Worm (Caenorhabditis elegans) whole organism, L4 larva: Measurements from ENCODE around the gene Y27F2A.10.
"Not testable (repeated sequence)": the region's sequence is repeated elsewhere in the genome, so short reads cannot be mapped to it uniquely, and the experiment has no call there.

ENCODE experiments used
- D1046.2 ChIP-seq: fragments of 200-800 bp; sonication (Bioruptor generic); IDR thresholded peaks from 2 replicates; pipeline ENCODE4 v1.3.6; 2022; ENCODE audit warnings: missing genetic modification characterization, missing compliant biosample characterization
- F37D6.2 ChIP-seq: sonication (generic microtip); optimal IDR thresholded peaks from 2 replicates; lab custom pipeline; 2016; ENCODE audit warnings: mild to moderate bottlenecking, missing genetic modification characterization, missing compliant biosample characterization
- aha-1 ChIP-seq: fragments of 150-350 bp; peaks from one replicate; lab custom pipeline; 2014; ENCODE audit warnings: missing biosample characterization, missing genetic modification characterization
- ama-1 ChIP-seq: fragments of 150-350 bp; optimal IDR thresholded peaks from 2 replicates; lab custom pipeline; 2014; ENCODE audit warnings: inconsistent platforms, mixed read lengths
- cey-2 ChIP-seq: sonication (generic microtip); optimal IDR thresholded peaks from 3 replicates; lab custom pipeline; 2017; ENCODE audit warnings: missing genetic modification characterization, mild to moderate bottlenecking, missing compliant biosample characterization, antibody characterized with exemption, borderline replicate concordance; ENCODE audit not compliant: insufficient read depth
- daf-19 ChIP-seq: fragments of 200-800 bp; sonication (Bioruptor generic); conservative IDR thresholded peaks from 2 replicates; pipeline ENCODE4 v1.3.6; 2022; ENCODE audit warnings: missing genetic modification characterization, missing compliant biosample characterization
- dve-1 ChIP-seq: sonication (generic microtip); optimal IDR thresholded peaks from 2 replicates; lab custom pipeline; 2017; ENCODE audit warnings: antibody characterized with exemption, mild to moderate bottlenecking, missing genetic modification characterization, missing compliant biosample characterization; ENCODE audit not compliant: insufficient read depth
- egl-43 ChIP-seq: fragments of 200-800 bp; sonication (Bioruptor generic); IDR thresholded peaks from 2 replicates; pipeline ENCODE4 v1.3.6; 2022; ENCODE audit warnings: missing genetic modification reagents, missing genetic modification characterization, missing compliant biosample characterization
- fos-1 ChIP-seq: fragments of 150-350 bp; optimal IDR thresholded peaks from 2 replicates; lab custom pipeline; 2014; ENCODE audit warnings: missing biosample characterization, missing genetic modification characterization
- hif-1 ChIP-seq, 2 experiments: sonication (generic microtip); optimal IDR thresholded peaks; 2 replicates each; lab custom pipeline; 2016 to 2017; ENCODE audit warnings: missing compliant biosample characterization in 2 of 2, missing genetic modification characterization in 2 of 2, missing genetic modification reagents in 2 of 2, missing genotype in 2 of 2, mild to moderate bottlenecking in 1 of 2
- lim-7 ChIP-seq: fragments of 200-800 bp; sonication (Bioruptor generic); IDR thresholded peaks from 2 replicates; pipeline ENCODE4 v1.3.6; 2022; ENCODE audit warnings: missing genetic modification characterization, missing compliant biosample characterization
- lin-1 ChIP-seq: fragments of 200-800 bp; sonication (Bioruptor generic); IDR thresholded peaks from 2 replicates; pipeline ENCODE4 v1.3.6; 2022; ENCODE audit warnings: missing genetic modification reagents, missing genetic modification characterization, missing compliant biosample characterization
- lin-13 ChIP-seq: fragments of 150-350 bp; optimal IDR thresholded peaks from 2 replicates; lab custom pipeline; 2014; ENCODE audit warnings: missing biosample characterization, missing genetic modification reagents, missing genetic modification characterization
- madf-5 ChIP-seq, 2 experiments: fragments of 200-800 bp; sonication (Bioruptor generic); IDR thresholded peaks; 2 replicates each; pipeline ENCODE4 v1.3.6; 2022; ENCODE audit warnings: missing compliant biosample characterization in 2 of 2, missing genetic modification characterization in 2 of 2
- mep-1 ChIP-seq: fragments of 150-350 bp; sonication (generic microtip); optimal IDR thresholded peaks from 3 replicates; lab custom pipeline; 2014; ENCODE audit warnings: missing biosample characterization, missing genetic modification characterization
- mes-2 ChIP-seq: sonication (generic microtip); optimal IDR thresholded peaks from 2 replicates; lab custom pipeline; 2016; ENCODE audit warnings: missing genotype, mild to moderate bottlenecking, missing genetic modification characterization, missing compliant biosample characterization; ENCODE audit not compliant: poor library complexity, severe bottlenecking
- mxl-3 ChIP-seq: fragments of 200-800 bp; sonication (Bioruptor generic); optimal IDR thresholded peaks from 2 replicates; lab custom pipeline; 2018; ENCODE audit warnings: mild to moderate bottlenecking, missing genetic modification characterization, missing compliant biosample characterization
- nhr-10 ChIP-seq: fragments of 150-350 bp; optimal IDR thresholded peaks from 2 replicates; lab custom pipeline; 2014; ENCODE audit warnings: missing biosample characterization, missing genetic modification characterization
- nhr-111 ChIP-seq: fragments of 200-800 bp; sonication (Bioruptor generic); optimal IDR thresholded peaks from 2 replicates; lab custom pipeline; 2018; ENCODE audit warnings: mild to moderate bottlenecking, missing genetic modification characterization, missing compliant biosample characterization
- nhr-42 ChIP-seq: fragments of 200-800 bp; sonication (Bioruptor generic); IDR thresholded peaks from 2 replicates; pipeline ENCODE4 v1.3.6; 2022; ENCODE audit warnings: missing genetic modification characterization, missing compliant biosample characterization
- nhr-77 ChIP-seq: fragments of 150-350 bp; optimal IDR thresholded peaks from 2 replicates; lab custom pipeline; 2014; ENCODE audit warnings: missing biosample characterization, missing genetic modification characterization
- php-3 ChIP-seq: fragments of 200-800 bp; sonication (Bioruptor generic); IDR thresholded peaks from 2 replicates; pipeline ENCODE4 v1.3.6; 2022; ENCODE audit warnings: missing genetic modification reagents, missing genetic modification characterization, missing compliant biosample characterization
- snpc-4 ChIP-seq: fragments of 150-350 bp; optimal IDR thresholded peaks from 2 replicates; lab custom pipeline; 2014; ENCODE audit warnings: missing biosample characterization, missing genetic modification characterization
- spr-1 ChIP-seq: sonication (generic microtip); optimal IDR thresholded peaks from 2 replicates; lab custom pipeline; 2016; ENCODE audit warnings: mild to moderate bottlenecking, missing genetic modification characterization, missing compliant biosample characterization
- tra-1 ChIP-seq: fragments of 200-800 bp; sonication (Bioruptor generic); IDR thresholded peaks from 2 replicates; pipeline ENCODE4 v1.3.6; 2022; ENCODE audit warnings: missing genetic modification reagents, missing genetic modification characterization, missing compliant biosample characterization
- unc-130 ChIP-seq: sonication (generic microtip); optimal IDR thresholded peaks from 2 replicates; lab custom pipeline; 2016; ENCODE audit warnings: missing genetic modification reagents, missing genetic modification characterization, missing compliant biosample characterization
- unc-62 ChIP-seq, 3 experiments: fragments of 150-350 bp in 1 of 3; sonication (generic microtip); optimal IDR thresholded peaks in 2 of 3; peaks in 1 of 3; 1 replicate in 1 of 3; 2 replicates in 2 of 3; lab custom pipeline; 2014 to 2017; ENCODE audit warnings: missing biosample characterization in 3 of 3, missing genetic modification characterization in 3 of 3, missing genetic modification reagents in 3 of 3, missing genotype in 1 of 3
- vab-7 ChIP-seq: fragments of 200-800 bp; sonication (Bioruptor generic); IDR thresholded peaks from 2 replicates; pipeline ENCODE4 v1.3.6; 2022; ENCODE audit warnings: missing genetic modification reagents, missing genetic modification characterization, missing compliant biosample characterization
- zfp-3 ChIP-seq: fragments of 200-800 bp; sonication (Bioruptor generic); conservative IDR thresholded peaks from 2 replicates; pipeline ENCODE4 v1.3.6; 2022; ENCODE audit warnings: missing genetic modification reagents, missing genetic modification characterization, missing compliant biosample characterization

Gene Y27F2A.10

DNA sequence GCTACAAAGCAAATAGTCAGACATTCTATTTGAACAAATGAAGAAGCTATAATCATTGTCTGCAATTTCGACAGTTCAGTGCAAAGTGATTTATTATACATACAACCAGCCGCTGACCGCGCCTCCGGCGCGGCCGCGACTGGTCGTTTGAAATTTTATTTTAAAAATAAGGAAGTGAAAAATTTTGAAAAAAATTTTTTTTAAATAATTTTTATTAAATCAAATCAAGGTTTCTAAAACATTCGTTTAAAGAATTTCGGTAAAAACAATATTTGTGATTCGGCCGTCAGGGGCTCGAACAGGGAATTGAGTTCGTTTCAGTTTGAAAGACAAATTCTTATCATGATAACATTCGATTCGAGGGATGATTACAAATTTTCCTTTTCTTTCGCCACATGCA, at the start of gene Y27F2A.10:
Gene Y27F2A.10, minus strand, starts transcription at position 101 of the 400 bp plus-strand sequence.
- no peak for TF ChIP-seq daf-19 (GFP tag; lab: Robert Waterston, UW)
- TF ChIP-seq mxl-3 (GFP tag; lab: Kevin White, UChicago) = no peak
- TF ChIP-seq mes-2 (tag; lab: Kevin White, UChicago) = no peak
- TF ChIP-seq madf-5 (GFP tag; IDR thresholded peaks at IDR 0.05; lab: Robert Waterston, UW) = no peak
- TF ChIP-seq cey-2 (tag; lab: Kevin White, UChicago) = no peak
- no peak for TF ChIP-seq lin-13 (GFP tag; lab: Kevin White, UChicago)

ce11 chrII:3221730-3222129, 49.7 kb upstream of the Y27F2A.10 start, which contains the start of gene ZC239.14:
Gene ZC239.14 (minus strand): TSS chrII:3222034.
- TF ChIP-seq snpc-4 (tag; lab: Kevin White, UChicago) = no peak
- TF ChIP-seq aha-1 = peak; percentile 91

- TF ChIP-seq nhr-42 (GFP tag; lab: Robert Waterston, UW) (no peak), aha-1 (peak; percentile 21)
- TF ChIP-seq, all 104 proteins: peak for 1
These were observed 48.6 kb upstream of the Y27F2A.10 start, which contains the start of gene ZC239.22 for ce11 chrII:3220723-3221122. Gene ZC239.22 (minus strand): TSS chrII:3220823.

ce11 chrII:3215762-3216161, 43.7 kb upstream of the Y27F2A.10 start, which contains the start of gene ZC239.3:
Gene ZC239.3 (plus strand): TSS chrII:3216062.
- TF ChIP-seq unc-130; hif-1 (tag; optimal IDR thresholded peaks at IDR 0.05; lab: Kevin White, UChicago); lim-7 (GFP tag; lab: Robert Waterston, UW): not testable (repeated sequence)
- TF ChIP-seq, all 104 proteins: peak for 0; not testable (repeated sequence) for 104

DNA sequence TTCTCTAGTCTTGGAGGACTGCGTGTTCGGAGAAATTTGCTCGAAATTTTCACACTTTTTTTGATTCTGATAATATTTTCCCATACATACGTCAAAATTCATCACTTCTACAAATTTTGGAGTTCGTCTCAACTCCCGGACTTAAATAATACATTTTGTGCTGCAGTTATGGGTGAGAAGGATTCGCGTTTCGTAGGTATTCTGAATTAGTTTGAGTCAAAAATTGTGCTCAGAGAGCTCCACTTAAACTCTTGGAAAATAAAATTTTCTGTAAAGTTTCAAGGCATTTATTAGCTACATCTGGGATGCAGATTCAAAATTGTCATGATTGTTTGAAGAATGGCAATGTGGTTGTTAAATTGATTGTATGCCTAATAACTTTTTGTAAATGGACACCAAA, 41.8 kb upstream of the Y27F2A.10 start, which contains the start of gene ZC239.4:
Gene ZC239.4, plus strand, starts transcription at position 301 of the 400 bp plus-strand sequence.
- TF ChIP-seq spr-1 (tag; lab: Kevin White, UChicago) = no peak
- TF ChIP-seq dve-1 (tag; lab: Kevin White, UChicago) = no peak
- TF ChIP-seq php-3 (GFP tag; lab: Robert Waterston, UW) = no peak
- TF ChIP-seq lin-1 (GFP tag; lab: Robert Waterston, UW) = no peak
- TF ChIP-seq nhr-111 (GFP tag; lab: Kevin White, UChicago) = no peak
- TF ChIP-seq ama-1 = no peak
- TF ChIP-seq lin-13 (GFP tag; lab: Kevin White, UChicago) = no peak
- no peak for TF ChIP-seq mxl-3 (GFP tag; lab: Kevin White, UChicago)
- no peak for TF ChIP-seq fos-1
- TF ChIP-seq vab-7 (GFP tag; lab: Robert Waterston, UW) = no peak
- TF ChIP-seq nhr-77 (tag; lab: Kevin White, UChicago) = no peak
- TF ChIP-seq egl-43 (GFP tag; lab: Robert Waterston, UW) = no peak
- no peak for TF ChIP-seq zfp-3
- no peak for TF ChIP-seq mep-1 (tag; lab: Kevin White, UChicago)
- no peak for TF ChIP-seq nhr-10 (tag; lab: Kevin White, UChicago)
- TF ChIP-seq F37D6.2 (tag; lab: Kevin White, UChicago) = no peak

DNA sequence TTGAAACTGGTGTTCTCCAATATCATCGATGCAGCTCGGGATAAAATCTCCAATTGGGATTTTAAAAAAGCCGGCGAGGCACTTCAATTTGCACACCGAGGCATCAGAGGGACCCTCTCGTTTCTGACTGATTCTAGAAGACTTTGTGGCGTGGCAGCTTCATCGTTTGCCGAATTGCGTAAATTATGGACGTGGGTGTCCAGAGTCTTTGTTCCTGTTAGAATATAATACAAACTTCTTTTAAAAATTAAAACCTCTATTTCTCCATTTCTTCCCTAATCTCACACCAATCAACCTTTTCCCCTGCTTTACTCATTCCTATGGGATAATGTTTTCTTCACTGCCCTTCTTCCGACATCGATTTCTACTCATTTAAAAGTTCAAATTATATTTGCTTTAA, 38.3 kb upstream of the Y27F2A.10 start, which contains the start of gene ZC239.5:
Gene ZC239.5, plus strand, starts transcription at position 301 of the 400 bp plus-strand sequence.
- TF ChIP-seq unc-62 (GFP tag; optimal IDR thresholded peaks at IDR 0.05 in 1 of 2; lab: Kevin White, UChicago) (peak in 1 of 2 experiments; percentile 56), unc-62 (tag; optimal IDR thresholded peaks at IDR 0.05; lab: Kevin White, UChicago) (no peak), nhr-42 (GFP tag; lab: Robert Waterston, UW) (no peak), tra-1 (no peak), D1046.2 (GFP tag; lab: Robert Waterston, UW) (0 out of 2 replicates have a peak, but pooled peaks have one; percentile 12)
- TF ChIP-seq, all 104 proteins: peak for 2
